Worm (Caenorhabditis elegans) whole organism, early embryonic: ENCODE measurements around the gene ugt-22.

Source experiments
- aly-1 ChIP-seq: sonication (generic microtip); optimal IDR thresholded peaks from 2 replicates; lab custom pipeline; 2016; ENCODE audit warnings: missing genetic modification characterization, missing compliant biosample characterization
- ama-1 ChIP-seq: fragments of 150-350 bp; optimal IDR thresholded peaks from 2 replicates; lab custom pipeline; 2014
- ceh-13 ChIP-seq: fragments of 200-800 bp; sonication (Bioruptor generic); optimal IDR thresholded peaks from 2 replicates; lab custom pipeline; 2018; ENCODE audit warnings: mild to moderate bottlenecking, missing genetic modification characterization, missing compliant biosample characterization
- ceh-36 ChIP-seq: sonication (generic microtip); optimal IDR thresholded peaks from 2 replicates; lab custom pipeline; 2016; ENCODE audit warnings: missing genetic modification characterization, inconsistent platforms, missing compliant biosample characterization
- ets-7 ChIP-seq: sonication (generic microtip); optimal IDR thresholded peaks from 2 replicates; lab custom pipeline; 2016; ENCODE audit warnings: missing genotype, missing genetic modification characterization, missing compliant biosample characterization
- flt-1 ChIP-seq: fragments of 200-800 bp; sonication (Bioruptor generic); IDR thresholded peaks from 2 replicates; pipeline ENCODE4 v1.3.6; 2022; ENCODE audit warnings: missing genetic modification characterization, missing compliant biosample characterization
- hmbx-1 ChIP-seq: sonication (generic microtip); optimal IDR thresholded peaks from 2 replicates; lab custom pipeline; 2016; ENCODE audit warnings: mild to moderate bottlenecking, missing genetic modification characterization, missing compliant biosample characterization
- hmg-4 ChIP-seq: fragments of 200-800 bp; sonication (Bioruptor generic); optimal IDR thresholded peaks from 2 replicates; lab custom pipeline; 2018; ENCODE audit warnings: mild to moderate bottlenecking, missing genetic modification characterization, missing compliant biosample characterization
- hnd-1 ChIP-seq: sonication (generic microtip); optimal IDR thresholded peaks from 2 replicates; lab custom pipeline; 2016; ENCODE audit warnings: missing genetic modification characterization, missing compliant biosample characterization
- scrt-1 ChIP-seq: fragments of 200-800 bp; sonication (Bioruptor generic); IDR thresholded peaks from 2 replicates; pipeline ENCODE4 v1.3.6; 2022; ENCODE audit warnings: missing genetic modification characterization, missing compliant biosample characterization
- sea-1 ChIP-seq: fragments of 200-800 bp; sonication (Bioruptor generic); conservative IDR thresholded peaks from 2 replicates; pipeline ENCODE4 v1.3.6; 2022; ENCODE audit warnings: missing genetic modification characterization, missing compliant biosample characterization
- tbx-11 ChIP-seq: fragments of 200-800 bp; sonication (Bioruptor generic); IDR thresholded peaks from 2 replicates; pipeline ENCODE4 v1.3.6; 2022; ENCODE audit warnings: missing genetic modification characterization, missing compliant biosample characterization
- tbx-37 ChIP-seq: fragments of 200-800 bp; sonication (Bioruptor generic); conservative IDR thresholded peaks from 2 replicates; pipeline ENCODE4 v1.3.6; 2022; ENCODE audit warnings: missing genetic modification reagents, missing genetic modification characterization, missing compliant biosample characterization
- tra-4 ChIP-seq: sonication (generic microtip); optimal IDR thresholded peaks from 2 replicates; lab custom pipeline; 2017; ENCODE audit warnings: missing genetic modification characterization, missing compliant biosample characterization

DNA sequence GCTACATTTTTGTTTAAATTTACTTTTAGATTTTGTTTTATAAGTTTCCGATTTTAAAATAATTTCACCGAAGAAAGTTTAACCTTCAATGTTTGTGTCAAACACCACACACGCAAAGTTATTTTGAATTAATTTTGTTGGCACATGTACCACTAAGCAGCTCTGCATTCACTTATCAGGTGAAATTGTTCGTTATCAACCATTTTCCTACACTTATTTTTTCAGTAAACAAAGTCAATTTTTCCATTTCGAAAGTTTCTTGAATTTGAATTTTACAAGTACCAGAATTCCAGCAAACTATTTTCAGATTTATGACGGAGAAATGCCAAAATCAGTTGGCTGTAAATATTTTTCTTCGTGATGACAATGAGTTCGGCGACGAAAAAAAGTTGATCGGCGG lies 19.9 kb upstream of the ugt-22 start, which contains the start of gene C08F11.3:
- TF ChIP-seq tbx-11 (GFP tag; lab: Robert Waterston, UW) (no peak), ama-1 (lab: Kevin White, UChicago) (no peak), tra-4 (tag; lab: Kevin White, UChicago) (no peak), hmbx-1 (no peak), hmg-4 (GFP tag; lab: Kevin White, UChicago) (no peak), sea-1 (no peak), ets-7 (tag; lab: Kevin White, UChicago) (no peak), tbx-37 (GFP tag; lab: Robert Waterston, UW) (no peak), hnd-1 (tag; lab: Kevin White, UChicago) (no peak), ceh-13 (no peak), aly-1 (no peak), ceh-36 (no peak), scrt-1 (GFP tag; lab: Robert Waterston, UW) (no peak), flt-1 (GFP tag; lab: Robert Waterston, UW) (no peak)
